Worm (Caenorhabditis elegans): Measurements from ENCODE around the gene aakg-3.

- TF ChIP-seq pqm-1 (tag; optimal IDR thresholded peaks at IDR 0.05) (no peak), zag-1 (tag; optimal IDR thresholded peaks at IDR 0.05) (no peak), snu-23 (GFP tag; optimal IDR thresholded peaks at IDR 0.05) (no peak), unc-62 (GFP tag; optimal IDR thresholded peaks at IDR 0.05) (no peak), nhr-237 (tag; optimal IDR thresholded peaks at IDR 0.05) (no peak), lin-15B (tag; optimal IDR thresholded peaks at IDR 0.05) (no peak), Y116A8C.19 (tag; optimal IDR thresholded peaks at IDR 0.05; ENCODE audit: borderline replicate concordance) (no peak), sox-4 (tag; optimal IDR thresholded peaks at IDR 0.05) (no peak)
Observed at ce11 chrX:2953522-2954032, 22.7 kb upstream of the aakg-3 start.

Measured in whole organism, L1 larva.